Fruit fly (Drosophila melanogaster): Measurements from ENCODE around the gene CG1529.

DNA sequence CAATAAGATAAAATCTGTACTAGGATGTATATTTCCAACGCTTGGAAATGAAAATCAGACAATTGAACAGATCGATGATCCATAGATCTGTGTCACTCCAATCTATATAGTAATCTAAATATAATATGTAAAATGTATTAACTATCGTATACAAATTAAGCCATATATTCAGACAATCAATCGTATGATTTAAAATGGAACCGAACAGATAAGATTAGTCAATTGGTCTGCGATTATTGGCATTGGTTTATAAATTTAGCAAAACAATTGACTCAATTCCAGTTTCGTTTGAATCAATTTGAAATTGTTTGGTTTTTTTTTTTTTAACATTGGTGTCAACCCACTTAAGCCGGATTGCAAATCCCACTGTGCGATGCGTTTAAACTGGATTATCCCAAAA is 36.2 kb upstream of the CG1529 start:
- TF ChIP-seq CG9139 (GFP tag; optimal IDR thresholded peaks at IDR 0.05) (no peak), CG6808 (GFP tag; optimal IDR thresholded peaks at IDR 0.05) (peak; percentile 54)
